Fruit fly (Drosophila melanogaster): ENCODE results near the gene CG14568.

- TF ChIP-seq vri (GFP tag; optimal IDR thresholded peaks at IDR 0.05): no peak
- TF ChIP-seq achi (GFP tag; optimal IDR thresholded peaks at IDR 0.05): no peak
- TF ChIP-seq CG15336 (GFP tag; IDR thresholded peaks at IDR 0.05): no peak
- no peak for TF ChIP-seq CG4318 (GFP tag; optimal IDR thresholded peaks at IDR 0.05)
- TF ChIP-seq CG10669 (GFP tag; optimal IDR thresholded peaks at IDR 0.05): no peak
- TF ChIP-seq CG11762 (GFP tag; optimal IDR thresholded peaks at IDR 0.05; ENCODE audit: insufficient read depth): no peak
- no peak for TF ChIP-seq Smox (GFP tag; optimal IDR thresholded peaks at IDR 0.05)
- no peak for TF ChIP-seq Eip75B (GFP tag; optimal IDR thresholded peaks at IDR 0.05)
These were observed 32.3 kb downstream of the CG14568 start for dm6 chr3L:21700945-21701344.

Data from whole organism, prepupa.